Worm (Caenorhabditis elegans): ENCODE results near the gene Y25C1A.14.

- TF ChIP-seq ama-1 (optimal IDR thresholded peaks at IDR 0.05) (no peak), hmbx-1 (tag; optimal IDR thresholded peaks at IDR 0.05) (no peak), B0310.2 (tag; optimal IDR thresholded peaks at IDR 0.05) (no peak), flt-1 (GFP tag; IDR thresholded peaks at IDR 0.05) (no peak), scrt-1 (GFP tag; IDR thresholded peaks at IDR 0.05) (no peak)
Observed at ce11 chrII:3113934-3114333, 17.2 kb upstream of the Y25C1A.14 start, which contains the start of gene clec-123.
